Fruit fly (Drosophila melanogaster) whole organism, adult: ENCODE measurements around the gene CG14321.

Experiments used
- CG11617 ChIP-seq: fragments of 200-800 bp; sonication (Bioruptor generic); optimal IDR thresholded peaks from 2 replicates; lab custom pipeline; 2017; ENCODE audit warnings: mild to moderate bottlenecking, missing biosample characterization, missing genetic modification reagents, missing genetic modification characterization
- CG12768 ChIP-seq: fragments of 200-800 bp; sonication (Bioruptor generic); optimal IDR thresholded peaks from 2 replicates; lab custom pipeline; 2017; ENCODE audit warnings: missing biosample characterization, missing genetic modification characterization, mild to moderate bottlenecking, moderate library complexity, missing genetic modification reagents
- CG14711 ChIP-seq: fragments of 200-800 bp; sonication (Bioruptor generic); optimal IDR thresholded peaks from 2 replicates; lab custom pipeline; 2018; ENCODE audit warnings: missing biosample characterization, mild to moderate bottlenecking, missing genetic modification characterization, moderate library complexity
- CG1620 ChIP-seq: fragments of 200-800 bp; sonication (Bioruptor generic); optimal IDR thresholded peaks from 2 replicates; lab custom pipeline; 2016; ENCODE audit warnings: missing biosample characterization, missing genetic modification characterization
- CG33017 ChIP-seq: fragments of 200-800 bp; sonication (Bioruptor generic); optimal IDR thresholded peaks from 2 replicates; lab custom pipeline; 2018; ENCODE audit warnings: missing biosample characterization, mild to moderate bottlenecking, missing genetic modification characterization, moderate library complexity
- CG5204 ChIP-seq: fragments of 200-800 bp; sonication (Bioruptor generic); optimal IDR thresholded peaks from 2 replicates; lab custom pipeline; 2016; ENCODE audit warnings: missing biosample characterization, missing genetic modification characterization
- CG7045 ChIP-seq: fragments of 200-800 bp; sonication (Bioruptor generic); optimal IDR thresholded peaks from 2 replicates; lab custom pipeline; 2017; ENCODE audit warnings: missing biosample characterization, mild to moderate bottlenecking, missing genetic modification characterization
- CG7101 ChIP-seq: fragments of 200-800 bp; sonication (Bioruptor generic); optimal IDR thresholded peaks from 2 replicates; lab custom pipeline; 2018; ENCODE audit warnings: missing biosample characterization, mild to moderate bottlenecking, missing genetic modification characterization, moderate library complexity
- Clk ChIP-seq: fragments of 200-800 bp; sonication (Bioruptor generic); optimal IDR thresholded peaks from 2 replicates; lab custom pipeline; 2017; ENCODE audit warnings: missing biosample characterization, missing genetic modification characterization
- Crg-1 ChIP-seq: fragments of 200-800 bp; sonication (Bioruptor generic); optimal IDR thresholded peaks from 2 replicates; lab custom pipeline; 2016; ENCODE audit warnings: missing biosample characterization, missing genetic modification characterization
- Hr96 ChIP-seq: fragments of 200-800 bp; sonication (Bioruptor generic); optimal IDR thresholded peaks from 2 replicates; lab custom pipeline; 2016; ENCODE audit warnings: missing biosample characterization, missing genetic modification characterization
- Mnt ChIP-seq: fragments of 200-800 bp; sonication (Bioruptor generic); optimal IDR thresholded peaks from 2 replicates; lab custom pipeline; 2016; ENCODE audit warnings: missing biosample characterization, mild to moderate bottlenecking, missing genetic modification characterization
- bab1 ChIP-seq: fragments of 200-800 bp; sonication (Bioruptor generic); optimal IDR thresholded peaks from 3 replicates; lab custom pipeline; 2019; ENCODE audit warnings: missing biosample characterization, mild to moderate bottlenecking, missing genetic modification characterization, moderate library complexity
- cic ChIP-seq: fragments of 200-800 bp; sonication (Bioruptor generic); optimal IDR thresholded peaks from 2 replicates; lab custom pipeline; 2017; ENCODE audit warnings: missing biosample characterization, mild to moderate bottlenecking, missing genetic modification characterization, moderate library complexity
- cnc ChIP-seq, 2 experiments: fragments of >200 bp; optimal IDR thresholded peaks; 2 replicates each; lab custom pipeline; 2017
- kay ChIP-seq: fragments of 200-800 bp; sonication (Bioruptor generic); peaks from one replicate; lab custom pipeline; 2016; ENCODE audit warnings: missing biosample characterization, missing genetic modification characterization, borderline replicate concordance
- ovo ChIP-seq: fragments of 200-800 bp; sonication (Bioruptor generic); optimal IDR thresholded peaks from 2 replicates; lab custom pipeline; 2016; ENCODE audit warnings: missing biosample characterization, missing genetic modification characterization
- pad ChIP-seq: fragments of 200-800 bp; sonication (Bioruptor generic); optimal IDR thresholded peaks from 3 replicates; lab custom pipeline; 2017; ENCODE audit warnings: missing biosample characterization, missing genetic modification characterization, mild to moderate bottlenecking, moderate library complexity, missing genetic modification reagents
- tj ChIP-seq: fragments of 200-800 bp; sonication (Bioruptor generic); optimal IDR thresholded peaks from 3 replicates; lab custom pipeline; 2017; ENCODE audit warnings: missing biosample characterization, mild to moderate bottlenecking, missing genetic modification characterization, moderate library complexity
- toe ChIP-seq: fragments of 200-800 bp; sonication (Bioruptor generic); optimal IDR thresholded peaks from 2 replicates; lab custom pipeline; 2016; ENCODE audit warnings: missing biosample characterization, missing genetic modification characterization

Gene CG14321

DNA sequence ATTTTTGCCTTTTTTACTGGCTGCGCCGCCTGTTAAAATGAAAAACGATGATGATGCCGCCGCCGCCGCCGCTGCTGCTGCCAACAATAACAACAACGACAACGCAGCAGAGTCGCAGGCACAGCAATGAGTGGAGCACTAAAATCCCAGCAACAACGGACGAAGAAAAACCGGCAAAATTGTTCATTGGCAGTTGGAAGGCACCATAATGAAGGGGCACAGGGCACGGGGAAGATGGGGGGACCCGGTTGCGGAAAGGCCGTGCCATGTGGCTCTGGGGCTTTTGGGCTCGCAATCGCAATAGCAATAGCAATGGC lies 28.9 kb upstream of the CG14321 start:
- TF ChIP-seq CG14711 (tag; lab: Kevin White, UChicago) (no peak), CG7101 (tag; lab: Kevin White, UChicago) (no peak), Clk (GFP tag; lab: Kevin White, UChicago) (no peak), CG11617 (GFP tag; lab: Kevin White, UChicago) (no peak), kay (no peak), tj (GFP tag; lab: Kevin White, UChicago) (peak; percentile 60), bab1 (GFP tag; lab: Kevin White, UChicago) (no peak), cnc (optimal IDR thresholded peaks at IDR 0.05; lab: Kevin White, UChicago) (no peak), CG7045 (GFP tag; lab: Kevin White, UChicago) (no peak)

DNA sequence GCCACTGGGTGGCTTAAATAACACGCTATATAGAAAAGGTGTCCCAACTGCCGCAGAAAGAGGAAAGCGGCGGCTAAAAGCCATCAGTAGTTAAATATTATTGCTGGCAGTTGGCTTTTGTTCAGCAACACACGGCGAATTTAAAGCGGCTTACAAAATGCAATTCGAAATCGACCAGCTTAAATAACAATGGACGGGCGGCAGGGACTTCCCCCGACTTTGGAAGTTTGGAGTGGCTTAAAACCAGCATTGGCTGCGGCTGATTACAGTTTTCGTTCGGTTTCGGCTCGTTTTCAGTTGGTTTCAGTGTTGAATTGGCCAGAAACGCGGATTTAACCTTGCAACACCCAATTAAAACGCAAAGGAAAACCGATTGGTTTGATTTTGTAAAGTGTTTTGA lies 28.3 kb upstream of the CG14321 start:
- TF ChIP-seq pad (no peak), Crg-1 (no peak), Clk (GFP tag; lab: Kevin White, UChicago) (no peak), CG33017 (tag; lab: Kevin White, UChicago) (no peak), CG7101 (tag; lab: Kevin White, UChicago) (no peak), CG12768 (GFP tag; lab: Kevin White, UChicago) (no peak), Hr96 (GFP tag; lab: Kevin White, UChicago) (no peak), CG7045 (GFP tag; lab: Kevin White, UChicago) (no peak)

DNA sequence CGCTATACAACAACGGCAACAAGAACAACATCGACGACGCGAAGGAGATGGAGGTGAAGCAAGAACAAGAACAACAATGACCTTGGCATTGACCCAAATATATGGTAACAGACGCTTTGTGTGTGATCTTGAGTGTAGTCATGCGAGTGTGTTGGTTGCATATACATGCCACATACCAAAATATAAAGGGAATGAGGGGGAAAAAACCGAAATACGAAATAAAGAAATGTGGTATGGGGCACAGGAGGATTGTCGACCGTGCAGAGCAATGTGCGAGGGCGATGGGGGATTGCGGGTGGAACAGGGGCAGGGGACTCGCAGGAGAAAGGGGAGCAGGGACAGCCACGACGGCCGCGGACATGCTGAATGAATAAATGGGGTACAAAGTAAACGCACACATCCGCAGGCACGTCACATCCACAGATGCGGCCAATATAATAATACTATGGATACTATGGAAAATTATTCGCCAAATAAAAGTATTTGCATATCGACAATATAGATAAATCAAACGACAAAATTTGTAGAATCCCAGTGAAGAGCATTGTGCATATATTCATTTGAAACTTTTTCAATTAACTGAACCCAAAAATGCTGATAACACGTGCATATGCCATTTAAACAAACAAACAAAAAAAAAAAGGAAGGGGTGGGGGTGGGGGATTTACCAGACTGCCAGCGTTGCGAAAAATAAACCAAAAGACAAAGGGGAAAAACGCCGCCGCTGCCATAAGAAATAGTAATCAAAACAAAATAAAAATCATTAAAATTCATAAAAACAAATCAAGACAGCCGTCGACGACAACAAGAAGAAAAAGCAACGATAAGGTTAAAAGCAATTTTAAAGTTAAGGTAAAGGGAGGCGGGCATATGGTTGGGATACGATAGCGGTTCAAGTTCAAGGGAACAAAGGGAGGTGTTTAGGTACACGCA lies 27.2 kb upstream of the CG14321 start:
- TF ChIP-seq tj (GFP tag; lab: Kevin White, UChicago) (peak; percentile 98), pad (peak; percentile 11), CG7101 (tag; lab: Kevin White, UChicago) (no peak), Mnt (GFP tag; lab: Kevin White, UChicago) (peak; percentile 53), Clk (GFP tag; lab: Kevin White, UChicago) (no peak)

DNA sequence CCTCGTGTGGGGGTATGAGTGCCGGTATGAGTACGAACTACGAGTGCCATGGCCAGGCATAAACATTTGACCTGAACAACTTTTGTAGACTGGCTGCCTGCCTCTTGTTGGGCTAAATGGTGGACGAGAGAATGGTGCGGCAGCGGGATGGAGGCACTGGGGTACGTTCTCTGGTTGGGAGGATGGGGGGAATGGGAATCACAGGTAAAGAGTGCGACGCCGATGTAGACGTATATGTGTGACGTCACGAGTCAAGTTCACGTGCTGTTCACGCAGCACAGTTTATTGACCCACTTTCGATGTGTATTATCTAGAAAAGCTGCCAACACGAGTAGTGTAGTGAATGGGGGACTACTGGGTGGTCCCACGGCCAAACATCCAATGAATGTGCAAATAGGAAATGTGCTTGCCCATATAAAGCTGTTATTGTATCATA lies 26.4 kb upstream of the CG14321 start:
- no peak for TF ChIP-seq Mnt (GFP tag; lab: Kevin White, UChicago)
- TF ChIP-seq cic (GFP tag; lab: Kevin White, UChicago): peak; percentile 64

DNA sequence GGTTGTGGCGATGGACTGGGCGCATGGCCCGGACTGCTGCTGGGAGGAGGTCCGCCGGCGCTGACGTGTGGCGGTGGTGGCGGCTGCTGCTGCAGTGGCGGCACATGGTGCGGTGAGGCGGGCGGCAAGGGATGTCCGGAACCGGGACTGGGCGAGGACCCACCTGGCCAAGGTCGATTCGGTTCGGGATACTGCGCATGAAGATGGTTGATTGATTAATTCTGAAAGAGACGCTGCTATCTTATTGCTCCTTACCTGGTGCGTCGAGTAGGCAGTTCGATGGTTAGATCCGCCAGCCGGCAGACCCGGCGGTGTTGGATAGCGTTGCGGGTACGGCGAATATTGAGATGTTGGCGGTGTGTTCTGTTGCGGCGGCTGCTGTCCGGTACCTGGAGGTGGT lies 25.6 kb upstream of the CG14321 start:
- TF ChIP-seq kay (no peak), CG7045 (GFP tag; lab: Kevin White, UChicago) (no peak), CG1620 (GFP tag; lab: Kevin White, UChicago) (no peak), pad (no peak), Crg-1 (no peak)

DNA sequence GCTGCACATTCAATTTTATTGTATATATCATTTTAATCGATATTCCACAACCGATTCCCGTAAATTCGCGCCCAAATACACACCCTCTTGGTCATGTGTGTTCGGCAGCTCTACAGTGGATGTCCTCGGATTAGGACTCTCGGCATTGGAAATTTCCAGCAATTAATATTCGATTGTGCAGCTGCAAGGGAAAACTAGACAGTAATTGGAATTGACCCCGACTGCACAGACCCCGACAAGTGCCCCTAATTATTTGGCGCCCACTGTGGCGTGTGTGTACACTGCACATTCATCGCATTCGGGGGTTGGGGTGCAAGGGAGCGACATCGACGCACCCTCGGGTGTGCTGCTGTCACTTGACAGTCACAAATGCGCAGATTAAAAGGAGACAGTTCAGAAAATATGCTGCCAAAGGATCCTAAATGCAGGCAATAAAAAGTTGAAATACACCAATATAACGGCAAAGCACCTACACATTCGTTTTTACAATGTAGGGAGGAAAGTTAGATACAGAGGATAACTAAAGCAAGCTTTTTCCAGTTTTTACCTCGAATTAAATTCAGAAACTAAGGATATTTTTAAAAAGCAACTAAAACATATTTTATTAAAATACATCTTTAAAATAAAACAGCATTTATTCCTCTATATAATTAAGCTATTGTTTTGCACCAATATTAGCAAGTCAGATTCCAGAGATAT lies 24.5 kb upstream of the CG14321 start:
- no peak for TF ChIP-seq CG12768 (GFP tag; lab: Kevin White, UChicago)
- TF ChIP-seq CG5204 (GFP tag; lab: Kevin White, UChicago): no peak
- TF ChIP-seq Mnt (GFP tag; lab: Kevin White, UChicago): no peak
- no peak for TF ChIP-seq Crg-1
- TF ChIP-seq Hr96 (GFP tag; lab: Kevin White, UChicago): no peak
- TF ChIP-seq tj (GFP tag; lab: Kevin White, UChicago): no peak
- TF ChIP-seq CG1620 (GFP tag; lab: Kevin White, UChicago): no peak
- TF ChIP-seq toe (GFP tag; lab: Kevin White, UChicago): no peak
- TF ChIP-seq Clk (GFP tag; lab: Kevin White, UChicago): no peak
- TF ChIP-seq pad: no peak
- TF ChIP-seq CG14711 (tag; lab: Kevin White, UChicago): no peak
- no peak for TF ChIP-seq CG7101 (tag; lab: Kevin White, UChicago)
- no peak for TF ChIP-seq CG11617 (GFP tag; lab: Kevin White, UChicago)
- TF ChIP-seq bab1 (GFP tag; lab: Kevin White, UChicago): no peak
- TF ChIP-seq ovo (GFP tag; lab: Kevin White, UChicago): no peak
- TF ChIP-seq CG33017 (tag; lab: Kevin White, UChicago): no peak
- TF ChIP-seq cnc (optimal IDR thresholded peaks at IDR 0.05; lab: Kevin White, UChicago): no peak
- no peak for TF ChIP-seq kay
- no peak for TF ChIP-seq CG7045 (GFP tag; lab: Kevin White, UChicago)

DNA sequence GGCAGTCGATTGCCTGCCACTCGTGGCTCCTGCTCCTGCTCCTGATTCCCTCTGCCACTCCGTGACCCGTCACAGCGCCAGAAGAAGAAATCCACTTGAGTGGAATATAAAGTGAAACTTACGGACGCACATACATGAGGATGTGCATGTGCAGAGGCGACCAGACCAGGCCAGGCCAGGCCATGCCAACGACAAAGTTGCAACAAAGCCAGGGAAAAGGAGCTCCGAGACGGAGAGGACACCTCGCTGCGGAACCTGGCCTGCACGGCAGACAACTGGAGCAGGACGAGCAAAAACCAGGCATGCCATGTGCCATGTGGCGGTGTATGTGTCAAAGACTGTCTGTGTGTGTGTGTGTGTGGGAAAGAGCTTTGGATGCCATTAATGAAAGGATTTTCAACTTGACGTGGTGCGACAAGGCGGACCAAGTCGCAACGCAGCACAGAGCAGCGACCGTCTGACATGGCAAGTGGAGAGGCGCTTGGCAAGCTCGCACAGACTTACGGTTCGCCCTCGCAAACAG lies 23.7 kb upstream of the CG14321 start:
- TF ChIP-seq toe (GFP tag; lab: Kevin White, UChicago) (no peak), Hr96 (GFP tag; lab: Kevin White, UChicago) (no peak), Mnt (GFP tag; lab: Kevin White, UChicago) (no peak), Crg-1 (no peak), cic (GFP tag; lab: Kevin White, UChicago) (no peak), tj (GFP tag; lab: Kevin White, UChicago) (no peak), bab1 (GFP tag; lab: Kevin White, UChicago) (no peak), ovo (GFP tag; lab: Kevin White, UChicago) (no peak), CG7101 (tag; lab: Kevin White, UChicago) (no peak), CG1620 (GFP tag; lab: Kevin White, UChicago) (no peak), kay (no peak), CG5204 (GFP tag; lab: Kevin White, UChicago) (no peak), Clk (GFP tag; lab: Kevin White, UChicago) (no peak), pad (no peak), CG33017 (tag; lab: Kevin White, UChicago) (no peak), cnc (optimal IDR thresholded peaks at IDR 0.05; lab: Kevin White, UChicago) (no peak), CG11617 (GFP tag; lab: Kevin White, UChicago) (no peak), CG14711 (tag; lab: Kevin White, UChicago) (no peak), CG12768 (GFP tag; lab: Kevin White, UChicago) (no peak), CG7045 (GFP tag; lab: Kevin White, UChicago) (no peak)
